Worm (Caenorhabditis elegans): ENCODE results near the gene cho-1.
A peak's percentile ranks its signal among the peaks of the same experiment; 100 is the strongest.

cho-1 gene

ce11 chrIV:13214466-13214865 is at the start of gene cho-1:
Gene cho-1 (minus strand): TSS chrIV:13214566.
- TF ChIP-seq tbx-37 (GFP tag; conservative IDR thresholded peaks at IDR 0.05) (no peak), ceh-13 (GFP tag; optimal IDR thresholded peaks at IDR 0.05) (no peak), sea-1 (GFP tag; conservative IDR thresholded peaks at IDR 0.05) (no peak), F13C5.2 (tag; optimal IDR thresholded peaks at IDR 0.05) (no peak), B0310.2 (tag; optimal IDR thresholded peaks at IDR 0.05) (no peak), tbx-11 (GFP tag; IDR thresholded peaks at IDR 0.05) (no peak), flt-1 (GFP tag; IDR thresholded peaks at IDR 0.05) (no peak)

DNA sequence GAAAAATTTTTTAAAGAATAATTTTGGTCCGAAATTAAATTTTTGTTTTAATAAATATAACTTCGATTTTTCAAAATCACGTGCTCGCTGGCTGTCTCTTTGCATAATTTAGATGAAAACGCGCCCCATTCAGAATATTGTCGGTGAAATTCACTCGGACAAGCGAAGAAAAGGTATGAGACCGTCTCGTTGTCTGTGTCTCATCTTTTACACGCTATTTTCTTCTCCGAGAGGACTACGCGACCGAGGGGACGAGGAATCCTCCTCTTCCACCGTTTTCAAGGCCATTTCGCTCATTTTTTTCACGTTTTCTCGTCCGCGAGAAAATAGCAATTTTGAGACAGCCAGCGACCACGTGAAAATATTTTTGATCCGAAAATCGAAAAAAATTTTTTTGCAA is 48.5 kb upstream of the cho-1 start:
- TF ChIP-seq tbx-37 (GFP tag; conservative IDR thresholded peaks at IDR 0.05) = peak; percentile 40; the same call in 1 of the 2 replicates

- TF ChIP-seq tbx-37 (GFP tag; conservative IDR thresholded peaks at IDR 0.05) (no peak), tra-4 (tag; optimal IDR thresholded peaks at IDR 0.05) (no peak), B0310.2 (tag; optimal IDR thresholded peaks at IDR 0.05) (no peak), ceh-36 (tag; optimal IDR thresholded peaks at IDR 0.05) (no peak), tbx-11 (GFP tag; IDR thresholded peaks at IDR 0.05) (no peak), hmg-4 (GFP tag; optimal IDR thresholded peaks at IDR 0.05) (no peak), pes-1 (GFP tag; IDR thresholded peaks at IDR 0.05) (no peak), hnd-1 (tag; optimal IDR thresholded peaks at IDR 0.05) (no peak), F13C5.2 (tag; optimal IDR thresholded peaks at IDR 0.05) (no peak)
Measured at ce11 chrIV:13261778-13262177, 47.4 kb upstream of the cho-1 start.

ce11 chrIV:13258872-13259271 is 44.5 kb upstream of the cho-1 start, which contains the start of gene JC8.16:
Gene JC8.16 (plus strand): TSS chrIV:13259172.
- no peak for TF ChIP-seq scrt-1 (GFP tag; IDR thresholded peaks at IDR 0.05)
- no peak for TF ChIP-seq tra-4 (tag; optimal IDR thresholded peaks at IDR 0.05)
- no peak for TF ChIP-seq ceh-36 (tag; optimal IDR thresholded peaks at IDR 0.05)
- TF ChIP-seq tbx-11 (GFP tag; IDR thresholded peaks at IDR 0.05) = no peak
- TF ChIP-seq aly-1 (tag; optimal IDR thresholded peaks at IDR 0.05) = no peak
- TF ChIP-seq hmg-4 (GFP tag; optimal IDR thresholded peaks at IDR 0.05) = no peak
- TF ChIP-seq ets-7 (tag; optimal IDR thresholded peaks at IDR 0.05) = no peak
- no peak for TF ChIP-seq F13C5.2 (tag; optimal IDR thresholded peaks at IDR 0.05)

DNA sequence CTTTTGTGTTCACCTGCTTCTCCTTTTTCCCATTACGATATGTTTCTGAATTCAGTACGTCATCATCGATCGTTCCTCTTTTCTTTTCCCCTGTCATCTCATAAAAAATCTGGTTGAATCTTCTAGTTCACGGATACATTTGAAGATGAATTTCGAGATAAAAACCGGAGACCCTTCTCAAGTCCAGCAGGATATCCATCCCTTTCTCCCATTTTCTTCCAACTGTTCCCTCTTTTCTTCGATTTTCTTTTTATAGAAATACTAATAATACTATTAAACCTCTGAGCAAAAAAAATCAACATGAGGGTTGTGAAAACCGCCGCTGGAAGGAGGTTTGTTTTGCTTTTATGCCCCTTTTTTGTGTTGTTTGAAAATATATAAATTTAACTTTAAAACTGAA is 41.5 kb upstream of the cho-1 start, which contains the start of gene bus-12:
Gene bus-12 (plus strand): TSS at position 301 of the 400 bp plus-strand sequence.
- no peak for TF ChIP-seq F13C5.2 (tag; optimal IDR thresholded peaks at IDR 0.05)
- no peak for TF ChIP-seq ceh-13 (GFP tag; optimal IDR thresholded peaks at IDR 0.05)

DNA sequence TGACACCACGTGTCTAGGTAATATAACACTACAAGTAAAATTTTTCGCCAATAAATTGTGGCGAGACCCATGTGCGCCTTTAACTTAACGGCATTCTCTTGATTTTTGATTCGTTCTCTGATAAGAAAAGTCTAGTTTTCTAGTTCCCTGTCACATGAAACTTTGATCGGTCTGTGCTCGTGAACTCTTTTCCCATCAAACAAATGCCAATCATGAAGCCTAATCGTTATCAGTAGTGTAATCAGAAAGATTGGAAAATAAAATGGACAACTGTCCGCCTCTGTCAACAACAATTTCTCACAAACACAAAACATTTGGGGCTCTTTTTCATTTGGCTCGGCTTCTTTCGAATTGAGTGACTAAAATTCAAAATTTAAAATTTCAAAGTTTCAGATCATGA is 39.5 kb upstream of the cho-1 start, which contains the start of gene ttr-45:
Gene ttr-45 (plus strand): TSS at position 385 of the 400 bp plus-strand sequence.
- no peak for TF ChIP-seq pes-1 (GFP tag; IDR thresholded peaks at IDR 0.05)
- no peak for TF ChIP-seq sea-1 (GFP tag; conservative IDR thresholded peaks at IDR 0.05)
- no peak for TF ChIP-seq flt-1 (GFP tag; IDR thresholded peaks at IDR 0.05)

ce11 chrIV:13252211-13252610 is 37.8 kb upstream of the cho-1 start, which contains the start of gene ttr-51:
Gene ttr-51 (minus strand): TSS chrIV:13252311.
- TF ChIP-seq sea-1 (GFP tag; conservative IDR thresholded peaks at IDR 0.05) (no peak), F13C5.2 (tag; optimal IDR thresholded peaks at IDR 0.05) (no peak), tbx-37 (GFP tag; conservative IDR thresholded peaks at IDR 0.05) (no peak), ama-1 (optimal IDR thresholded peaks at IDR 0.05) (no peak), hmg-4 (GFP tag; optimal IDR thresholded peaks at IDR 0.05) (no peak), flt-1 (GFP tag; IDR thresholded peaks at IDR 0.05) (no peak), B0310.2 (tag; optimal IDR thresholded peaks at IDR 0.05) (no peak), ceh-36 (tag; optimal IDR thresholded peaks at IDR 0.05) (no peak), ceh-13 (GFP tag; optimal IDR thresholded peaks at IDR 0.05) (no peak), hmbx-1 (tag; optimal IDR thresholded peaks at IDR 0.05) (no peak), hnd-1 (tag; optimal IDR thresholded peaks at IDR 0.05) (no peak), aly-1 (tag; optimal IDR thresholded peaks at IDR 0.05) (no peak)

ce11 chrIV:13250243-13250642 is 35.9 kb upstream of the cho-1 start:
- TF ChIP-seq hmg-4 (GFP tag; optimal IDR thresholded peaks at IDR 0.05) (no peak), flt-1 (GFP tag; IDR thresholded peaks at IDR 0.05) (no peak), scrt-1 (GFP tag; IDR thresholded peaks at IDR 0.05) (no peak), tbx-11 (GFP tag; IDR thresholded peaks at IDR 0.05) (no peak), ceh-13 (GFP tag; optimal IDR thresholded peaks at IDR 0.05) (no peak), hmbx-1 (tag; optimal IDR thresholded peaks at IDR 0.05) (no peak), aly-1 (tag; optimal IDR thresholded peaks at IDR 0.05) (no peak), B0310.2 (tag; optimal IDR thresholded peaks at IDR 0.05) (no peak), F13C5.2 (tag; optimal IDR thresholded peaks at IDR 0.05) (no peak), tbx-37 (GFP tag; conservative IDR thresholded peaks at IDR 0.05) (no peak), ceh-36 (tag; optimal IDR thresholded peaks at IDR 0.05) (no peak), ets-7 (tag; optimal IDR thresholded peaks at IDR 0.05) (no peak)

DNA sequence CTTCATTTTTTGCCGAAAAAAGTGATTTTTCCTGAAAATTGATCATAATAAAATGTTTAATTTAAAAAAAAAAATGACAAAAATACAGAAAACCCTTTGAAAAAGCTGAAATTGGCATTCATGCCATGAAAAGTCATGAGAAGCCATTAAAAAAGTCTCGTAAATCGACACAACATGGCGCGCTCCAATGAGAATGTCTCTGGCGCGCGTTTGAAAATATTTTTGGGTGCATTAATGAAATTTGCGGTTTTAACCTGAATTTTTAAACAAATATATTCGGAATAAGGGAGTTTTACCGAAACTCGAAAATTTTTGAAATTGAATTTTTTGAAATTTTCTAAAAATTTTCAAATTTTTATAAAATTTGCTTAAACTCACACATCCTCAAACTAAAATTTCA is 33.4 kb upstream of the cho-1 start:
- TF ChIP-seq ceh-13 (GFP tag; optimal IDR thresholded peaks at IDR 0.05) (no peak), tra-4 (tag; optimal IDR thresholded peaks at IDR 0.05) (no peak), scrt-1 (GFP tag; IDR thresholded peaks at IDR 0.05) (no peak), ama-1 (optimal IDR thresholded peaks at IDR 0.05) (no peak), hmbx-1 (tag; optimal IDR thresholded peaks at IDR 0.05) (no peak), pes-1 (GFP tag; IDR thresholded peaks at IDR 0.05) (no peak), F13C5.2 (tag; optimal IDR thresholded peaks at IDR 0.05) (no peak), tbx-11 (GFP tag; IDR thresholded peaks at IDR 0.05) (no peak), ceh-36 (tag; optimal IDR thresholded peaks at IDR 0.05) (no peak), tbx-37 (GFP tag; conservative IDR thresholded peaks at IDR 0.05) (no peak), hmg-4 (GFP tag; optimal IDR thresholded peaks at IDR 0.05) (no peak), sea-1 (GFP tag; conservative IDR thresholded peaks at IDR 0.05) (no peak)

All from whole organism, early embryonic.